Worm (Caenorhabditis elegans): ENCODE results near the gene exc-13.

Gene exc-13

DNA sequence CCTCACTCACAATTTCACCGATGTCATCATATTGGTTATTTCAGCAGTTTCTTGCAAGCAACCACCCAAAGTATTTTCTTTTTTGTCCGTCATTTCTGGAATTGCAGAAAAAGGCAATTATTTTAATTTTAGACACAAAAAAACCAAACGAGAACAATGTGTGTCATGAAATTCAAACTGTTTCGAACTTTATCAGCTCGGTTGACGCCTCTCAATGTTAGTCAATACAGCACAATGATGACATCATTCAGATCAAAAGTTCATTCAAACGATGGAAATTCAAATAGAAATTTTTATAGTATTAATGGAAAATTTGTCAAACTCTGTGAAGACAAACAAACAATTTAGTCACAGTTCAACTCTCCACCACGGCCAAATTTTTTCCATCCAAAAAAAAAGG is 26.9 kb downstream of the exc-13 start, which contains the start of gene fbxa-105:
TSS of gene fbxa-105 (minus strand) at position 97 of the 400 bp plus-strand sequence.
- peak; percentile 70 for TF ChIP-seq fos-1 (tag; optimal IDR thresholded peaks at IDR 0.05)
- no peak for TF ChIP-seq lin-39 (tag; optimal IDR thresholded peaks at IDR 0.05)

- TF ChIP-seq lsy-2 (tag; optimal IDR thresholded peaks at IDR 0.05) (no peak), unc-55 (GFP tag; optimal IDR thresholded peaks at IDR 0.05) (no peak), mab-5 (tag; optimal IDR thresholded peaks at IDR 0.05) (no peak), sem-4 (tag; optimal IDR thresholded peaks at IDR 0.05) (no peak), mbf-1 (tag; optimal IDR thresholded peaks at IDR 0.05) (no peak), sma-3 (GFP tag; optimal IDR thresholded peaks at IDR 0.05) (no peak), egl-27 (tag; optimal IDR thresholded peaks at IDR 0.05) (no peak), Y55F3AM.14 (GFP tag; optimal IDR thresholded peaks at IDR 0.05) (no peak), dmd-4 (tag; optimal IDR thresholded peaks at IDR 0.05) (no peak), unc-62 (GFP tag; optimal IDR thresholded peaks at IDR 0.05) (no peak), nhr-11 (tag; optimal IDR thresholded peaks at IDR 0.05) (no peak)
Observed at ce11 chrV:7395359-7395758, 30.3 kb downstream of the exc-13 start, which contains the start of gene srx-9. Gene srx-9, minus strand, starts transcription at chrV:7395459.

DNA sequence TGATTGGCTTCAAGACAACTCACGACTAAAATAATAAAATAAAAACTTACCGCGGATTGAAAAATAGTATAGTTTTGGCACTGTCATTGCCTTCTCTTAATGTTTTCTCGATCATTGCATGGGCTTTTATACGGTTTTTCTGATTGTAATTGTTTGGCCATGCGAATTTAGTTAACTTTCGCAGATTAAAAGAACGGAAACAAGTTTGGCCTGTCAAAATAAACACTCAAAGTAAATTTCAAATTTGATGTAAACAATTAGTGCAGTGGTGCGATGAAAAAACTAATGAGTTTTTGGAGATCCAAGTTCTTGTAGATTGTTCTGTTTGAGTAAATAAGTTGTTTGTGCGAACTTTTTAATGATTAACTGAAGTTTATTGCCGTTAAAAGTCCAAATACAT is 34.2 kb downstream of the exc-13 start, which contains the start of gene gst-41:
TSS of gene gst-41 (minus strand) at position 101 of the 400 bp plus-strand sequence.
- TF ChIP-seq sma-9 (GFP tag; optimal IDR thresholded peaks at IDR 0.05) (no peak), sma-9 (tag; optimal IDR thresholded peaks at IDR 0.05) (no peak), unc-62 (GFP tag; optimal IDR thresholded peaks at IDR 0.05) (no peak), nhr-77 (tag; optimal IDR thresholded peaks at IDR 0.05) (no peak), C34F6.9 (tag; optimal IDR thresholded peaks at IDR 0.05) (no peak), lin-13 (GFP tag; optimal IDR thresholded peaks at IDR 0.05) (no peak), ztf-4 (tag; optimal IDR thresholded peaks at IDR 0.05) (no peak), nhr-23 (tag; optimal IDR thresholded peaks at IDR 0.05) (no peak), nhr-237 (tag; optimal IDR thresholded peaks at IDR 0.05) (no peak), nhr-129 (tag; optimal IDR thresholded peaks at IDR 0.05) (no peak), crh-2 (tag; optimal IDR thresholded peaks at IDR 0.05) (no peak), blmp-1 (tag; optimal IDR thresholded peaks at IDR 0.05; ENCODE audit: insufficient read depth) (no peak)

- TF ChIP-seq ZK546.5 (tag; optimal IDR thresholded peaks at IDR 0.05) (no peak), nhr-25 (tag; optimal IDR thresholded peaks at IDR 0.05) (no peak), nhr-237 (tag; optimal IDR thresholded peaks at IDR 0.05) (no peak), elt-1 (tag; optimal IDR thresholded peaks at IDR 0.05) (no peak)
Observed at ce11 chrV:7400095-7400494, 35.0 kb downstream of the exc-13 start, which contains the start of gene cnc-9. Gene cnc-9, minus strand, starts transcription at chrV:7400195.

ce11 chrV:7400588-7400987 is 35.5 kb downstream of the exc-13 start, which contains the start of gene srx-60:
Gene srx-60, plus strand, starts transcription at chrV:7400888.
- TF ChIP-seq C34F6.9 (tag; optimal IDR thresholded peaks at IDR 0.05) (no peak), fos-1 (tag; optimal IDR thresholded peaks at IDR 0.05) (no peak), ama-1 (optimal IDR thresholded peaks at IDR 0.05) (no peak), snpc-4 (tag; optimal IDR thresholded peaks at IDR 0.05) (no peak), ztf-11 (tag; optimal IDR thresholded peaks at IDR 0.05) (no peak), nhr-6 (tag; optimal IDR thresholded peaks at IDR 0.05) (no peak), ztf-4 (tag; optimal IDR thresholded peaks at IDR 0.05) (no peak), nhr-23 (tag; optimal IDR thresholded peaks at IDR 0.05) (no peak), skn-1 (tag; optimal IDR thresholded peaks at IDR 0.05) (no peak), ztf-1 (GFP tag; conservative IDR thresholded peaks at IDR 0.05) (no peak), nhr-10 (tag; optimal IDR thresholded peaks at IDR 0.05) (no peak), blmp-1 (tag; optimal IDR thresholded peaks at IDR 0.05; ENCODE audit: insufficient read depth) (no peak), ZK546.5 (tag; optimal IDR thresholded peaks at IDR 0.05) (no peak), elt-3 (tag; optimal IDR thresholded peaks at IDR 0.05) (no peak), zag-1 (tag; optimal IDR thresholded peaks at IDR 0.05) (no peak), F13H6.1 (tag; optimal IDR thresholded peaks at IDR 0.05) (no peak), ceh-82 (tag; optimal IDR thresholded peaks at IDR 0.05) (no peak), aly-2 (tag; optimal IDR thresholded peaks at IDR 0.05) (no peak), sma-9 (GFP tag; optimal IDR thresholded peaks at IDR 0.05) (no peak), sma-9 (tag; optimal IDR thresholded peaks at IDR 0.05) (no peak)

Measured in whole organism, L2 larva.